Worm (Caenorhabditis elegans): ENCODE results near the gene EGAP5.1.

Gene EGAP5.1

ce11 chrX:5210524-5210923 lies 47.7 kb downstream of the EGAP5.1 start (continued):
- TF ChIP-seq fkh-10 (GFP tag; optimal IDR thresholded peaks at IDR 0.05) (no peak), gei-8 (GFP tag; optimal IDR thresholded peaks at IDR 0.05) (no peak), zfp-2 (tag; optimal IDR thresholded peaks at IDR 0.05) (no peak), nhr-111 (GFP tag; optimal IDR thresholded peaks at IDR 0.05) (no peak), lin-1 (GFP tag; IDR thresholded peaks at IDR 0.05) (no peak), madf-5 (GFP tag; IDR thresholded peaks at IDR 0.05) (no peak), rbr-2 (tag; optimal IDR thresholded peaks at IDR 0.05) (no peak), unc-39 (tag; optimal IDR thresholded peaks at IDR 0.05) (no peak), ceh-32 (tag; optimal IDR thresholded peaks at IDR 0.05; ENCODE audit: poor library complexity) (no peak), zfp-3 (GFP tag; conservative IDR thresholded peaks at IDR 0.05) (no peak), unc-62 (GFP tag; optimal IDR thresholded peaks at IDR 0.05 in 1 of 2) (peak in 1 of 2 experiments; percentile 56), unc-62 (tag; optimal IDR thresholded peaks at IDR 0.05) (no peak), ces-1 (GFP tag; optimal IDR thresholded peaks at IDR 0.05) (no peak), lin-15B (tag; optimal IDR thresholded peaks at IDR 0.05) (no peak), attf-4 (tag; optimal IDR thresholded peaks at IDR 0.05) (no peak), mes-2 (tag; optimal IDR thresholded peaks at IDR 0.05; ENCODE audit: poor library complexity, severe bottlenecking) (peak; percentile 11), F44E2.7 (GFP tag; IDR thresholded peaks at IDR 0.05) (no peak), daf-19 (GFP tag; conservative IDR thresholded peaks at IDR 0.05) (no peak), aly-2 (tag; optimal IDR thresholded peaks at IDR 0.05) (no peak), lsy-2 (tag; optimal IDR thresholded peaks at IDR 0.05) (peak in 1 of 2 experiments; percentile 11), jun-1 (tag; optimal IDR thresholded peaks at IDR 0.05) (no peak), snpc-1.2 (GFP tag; IDR thresholded peaks at IDR 0.05) (no peak), nhr-6 (tag; optimal IDR thresholded peaks at IDR 0.05) (no peak), ceh-82 (tag; optimal IDR thresholded peaks at IDR 0.05) (no peak), spr-1 (tag; optimal IDR thresholded peaks at IDR 0.05) (no peak), daf-12 (tag; optimal IDR thresholded peaks at IDR 0.05) (no peak), dpl-1 (GFP tag; optimal IDR thresholded peaks at IDR 0.05) (no peak), nhr-76 (tag; optimal IDR thresholded peaks at IDR 0.05) (no peak), pqm-1 (tag; optimal IDR thresholded peaks at IDR 0.05) (no peak), hmg-1.1 (GFP tag; IDR thresholded peaks at IDR 0.05) (peak; percentile 34; the same call in 1 of the 2 replicates), nhr-42 (GFP tag; IDR thresholded peaks at IDR 0.05) (no peak), ZK337.2 (GFP tag; IDR thresholded peaks at IDR 0.05) (no peak), T26A8.4 (GFP tag; IDR thresholded peaks at IDR 0.05) (no peak), skn-1 (tag; optimal IDR thresholded peaks at IDR 0.05) (no peak), nhr-41 (GFP tag; IDR thresholded peaks at IDR 0.05) (no peak), ceh-44 (GFP tag; IDR thresholded peaks at IDR 0.05) (no peak), set-16 (GFP tag; IDR thresholded peaks at IDR 0.05) (no peak), dmd-6 (GFP tag; IDR thresholded peaks at IDR 0.05) (0 out of 2 replicates have a peak, but pooled peaks have one; percentile 10), ama-1 (optimal IDR thresholded peaks at IDR 0.05) (no peak), fos-1 (tag; optimal IDR thresholded peaks at IDR 0.05) (no peak), snpc-4 (tag; optimal IDR thresholded peaks at IDR 0.05) (no peak), ceh-20 (GFP tag; IDR thresholded peaks at IDR 0.05) (no peak), mxl-2 (GFP tag; conservative IDR thresholded peaks at IDR 0.05) (no peak), mdt-29 (GFP tag; IDR thresholded peaks at IDR 0.05) (no peak), mdl-1 (tag; optimal IDR thresholded peaks at IDR 0.05) (no peak), nhr-10 (tag; optimal IDR thresholded peaks at IDR 0.05) (no peak), ctbp-1 (GFP tag; IDR thresholded peaks at IDR 0.05) (0 out of 2 replicates have a peak, but pooled peaks have one; percentile 44), spr-3 (GFP tag; optimal IDR thresholded peaks at IDR 0.05) (no peak), zag-1 (tag; optimal IDR thresholded peaks at IDR 0.05) (no peak), zip-11 (GFP tag; IDR thresholded peaks at IDR 0.05) (no peak), saeg-2 (GFP tag; IDR thresholded peaks at IDR 0.05) (no peak), hlh-11 (tag; optimal IDR thresholded peaks at IDR 0.05) (no peak), lin-39 (tag; optimal IDR thresholded peaks at IDR 0.05) (no peak), Y48G9A.11 (GFP tag; IDR thresholded peaks at IDR 0.05) (no peak)
